Worm (Caenorhabditis elegans) whole organism, L2 larva: ENCODE measurements around the gene lgc-48.

ENCODE experiments used
- alr-1 ChIP-seq: fragments of 150-350 bp; optimal IDR thresholded peaks from 2 replicates; lab custom pipeline; 2014; ENCODE audit warnings: missing biosample characterization, missing genetic modification characterization
- blmp-1 ChIP-seq: sonication (generic microtip); optimal IDR thresholded peaks from 2 replicates; lab custom pipeline; 2017; ENCODE audit warnings: missing genetic modification characterization, mild to moderate bottlenecking, missing compliant biosample characterization, antibody characterized with exemption, moderate library complexity; ENCODE audit not compliant: insufficient read depth
- elt-1 ChIP-seq: fragments of 150-350 bp; optimal IDR thresholded peaks from 2 replicates; lab custom pipeline; 2014; ENCODE audit warnings: missing biosample characterization, missing genetic modification characterization
- lin-11 ChIP-seq: fragments of 150-350 bp; sonication (generic microtip); optimal IDR thresholded peaks from 2 replicates; lab custom pipeline; 2014; ENCODE audit warnings: missing biosample characterization, missing genetic modification characterization, inconsistent platforms, mixed read lengths
- mbf-1 ChIP-seq: sonication (generic microtip); optimal IDR thresholded peaks from 2 replicates; lab custom pipeline; 2017; ENCODE audit warnings: missing biosample characterization, missing genetic modification characterization
- mdl-1 ChIP-seq, 2 experiments: fragments of 150-350 bp in 1 of 2; sonication (generic microtip) in 1 of 2; optimal IDR thresholded peaks; 2 replicates each; lab custom pipeline; 2017; ENCODE audit warnings: missing biosample characterization in 2 of 2, missing genetic modification characterization in 2 of 2
- unc-55 ChIP-seq: fragments of 150-350 bp; sonication (generic microtip); optimal IDR thresholded peaks from 3 replicates; lab custom pipeline; 2014; ENCODE audit warnings: missing biosample characterization, missing genetic modification reagents, missing genetic modification characterization

DNA sequence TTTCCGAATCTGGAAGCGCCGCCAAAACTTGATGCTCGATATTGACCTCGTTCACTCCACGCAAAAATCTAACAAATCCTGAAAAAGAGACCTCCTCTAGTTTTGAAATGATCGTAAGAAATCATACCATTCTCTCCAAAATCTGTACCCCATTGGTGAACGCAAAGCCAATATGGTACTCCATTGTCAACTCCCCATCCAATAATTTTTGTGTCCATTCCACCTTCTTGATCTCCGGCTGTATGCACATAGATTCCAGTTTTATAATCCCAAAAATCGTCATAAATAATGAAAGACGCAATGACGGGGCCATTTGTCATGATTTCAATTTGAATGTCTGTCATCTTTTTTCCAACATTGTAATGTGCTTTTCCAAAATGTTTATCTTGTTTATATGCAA lies 16.2 kb downstream of the lgc-48 start:
- TF ChIP-seq alr-1 (no peak), unc-55 (GFP tag; lab: Kevin White, UChicago) (no peak), mbf-1 (tag; lab: Kevin White, UChicago) (no peak), lin-11 (tag; lab: Kevin White, UChicago) (no peak), elt-1 (tag; lab: Kevin White, UChicago) (no peak), blmp-1 (no peak), mdl-1 (tag; optimal IDR thresholded peaks at IDR 0.05; lab: Kevin White, UChicago) (no peak)
